Worm (Caenorhabditis elegans) whole organism, L4 larva: ENCODE results near the gene ret-1.

Experiments used
- F10B5.3 ChIP-seq: sonication (generic microtip); optimal IDR thresholded peaks from 2 replicates; lab custom pipeline; 2016; ENCODE audit warnings: mild to moderate bottlenecking, missing genetic modification characterization, missing compliant biosample characterization
- F26F4.8 ChIP-seq: fragments of 200-800 bp; sonication (Bioruptor generic); conservative IDR thresholded peaks from 2 replicates; pipeline ENCODE4 v1.3.6; 2022; ENCODE audit warnings: missing genetic modification characterization, missing compliant biosample characterization
- F37D6.2 ChIP-seq: sonication (generic microtip); optimal IDR thresholded peaks from 2 replicates; lab custom pipeline; 2016; ENCODE audit warnings: mild to moderate bottlenecking, missing genetic modification characterization, missing compliant biosample characterization
- F49E8.2 ChIP-seq: sonication (generic microtip); optimal IDR thresholded peaks from 2 replicates; lab custom pipeline; 2016; ENCODE audit warnings: missing compliant biosample characterization, mild to moderate bottlenecking, missing genetic modification characterization, borderline replicate concordance
- T20F7.1 ChIP-seq: fragments of 200-800 bp; sonication (Bioruptor generic); optimal IDR thresholded peaks from 2 replicates; lab custom pipeline; 2018; ENCODE audit warnings: mild to moderate bottlenecking, missing genetic modification characterization, missing compliant biosample characterization
- T26A8.4 ChIP-seq: fragments of 200-800 bp; sonication (Bioruptor generic); IDR thresholded peaks from 2 replicates; pipeline ENCODE4 v1.3.6; 2022; ENCODE audit warnings: missing genetic modification characterization, missing compliant biosample characterization
- aha-1 ChIP-seq: fragments of 150-350 bp; peaks from one replicate; lab custom pipeline; 2014; ENCODE audit warnings: missing biosample characterization, missing genetic modification characterization
- aly-2 ChIP-seq: sonication (generic microtip); optimal IDR thresholded peaks from 2 replicates; lab custom pipeline; 2018; ENCODE audit warnings: missing biosample characterization, missing genetic modification characterization
- ama-1 ChIP-seq: fragments of 150-350 bp; optimal IDR thresholded peaks from 2 replicates; lab custom pipeline; 2014; ENCODE audit warnings: inconsistent platforms, mixed read lengths
- ceh-44 ChIP-seq: fragments of 200-800 bp; sonication (Bioruptor generic); IDR thresholded peaks from 2 replicates; pipeline ENCODE4 v1.3.6; 2022; ENCODE audit warnings: missing genetic modification reagents, missing genetic modification characterization, missing compliant biosample characterization
- daf-16 ChIP-seq, 3 experiments: sonication (generic microtip); optimal IDR thresholded peaks; 2 replicates each; lab custom pipeline; 2016 to 2017; ENCODE audit warnings: missing genetic modification characterization in 3 of 3, missing genetic modification reagents in 3 of 3, mild to moderate bottlenecking in 2 of 3, missing compliant biosample characterization in 2 of 3, missing biosample characterization in 1 of 3, moderate library complexity in 1 of 3
- daf-19 ChIP-seq: fragments of 200-800 bp; sonication (Bioruptor generic); conservative IDR thresholded peaks from 2 replicates; pipeline ENCODE4 v1.3.6; 2022; ENCODE audit warnings: missing genetic modification characterization, missing compliant biosample characterization
- dmd-6 ChIP-seq: fragments of 200-800 bp; sonication (Bioruptor generic); IDR thresholded peaks from 2 replicates; pipeline ENCODE4 v1.3.6; 2022; ENCODE audit warnings: missing genetic modification reagents, missing genetic modification characterization, missing compliant biosample characterization
- dmd-8 ChIP-seq: fragments of 200-800 bp; sonication (Bioruptor generic); IDR thresholded peaks from 2 replicates; pipeline ENCODE4 v1.3.6; 2022; ENCODE audit warnings: missing genetic modification characterization, missing compliant biosample characterization
- dve-1 ChIP-seq: sonication (generic microtip); optimal IDR thresholded peaks from 2 replicates; lab custom pipeline; 2017; ENCODE audit warnings: antibody characterized with exemption, mild to moderate bottlenecking, missing genetic modification characterization, missing compliant biosample characterization; ENCODE audit not compliant: insufficient read depth
- egl-43 ChIP-seq: fragments of 200-800 bp; sonication (Bioruptor generic); IDR thresholded peaks from 2 replicates; pipeline ENCODE4 v1.3.6; 2022; ENCODE audit warnings: missing genetic modification reagents, missing genetic modification characterization, missing compliant biosample characterization
- fkh-10 ChIP-seq: fragments of 150-350 bp; optimal IDR thresholded peaks from 2 replicates; lab custom pipeline; 2014; ENCODE audit warnings: missing biosample characterization, missing genetic modification reagents, missing genetic modification characterization
- hif-1 ChIP-seq, 2 experiments: sonication (generic microtip); optimal IDR thresholded peaks; 2 replicates each; lab custom pipeline; 2016 to 2017; ENCODE audit warnings: missing compliant biosample characterization in 2 of 2, missing genetic modification characterization in 2 of 2, missing genetic modification reagents in 2 of 2, missing genotype in 2 of 2, mild to moderate bottlenecking in 1 of 2
- hlh-30 ChIP-seq: sonication (generic microtip); optimal IDR thresholded peaks from 2 replicates; lab custom pipeline; 2017; ENCODE audit warnings: antibody characterized with exemption, mild to moderate bottlenecking, missing genetic modification characterization, missing compliant biosample characterization; ENCODE audit not compliant: insufficient read depth
- hmg-1.1 ChIP-seq: fragments of 200-800 bp; sonication (Bioruptor generic); IDR thresholded peaks from 2 replicates; pipeline ENCODE4 v1.3.6; 2022; ENCODE audit warnings: missing genetic modification reagents, missing genetic modification characterization, missing compliant biosample characterization
- jun-1 ChIP-seq: fragments of 150-350 bp; optimal IDR thresholded peaks from 2 replicates; lab custom pipeline; 2014; ENCODE audit warnings: missing biosample characterization, missing genetic modification reagents, missing genetic modification characterization
- lin-1 ChIP-seq: fragments of 200-800 bp; sonication (Bioruptor generic); IDR thresholded peaks from 2 replicates; pipeline ENCODE4 v1.3.6; 2022; ENCODE audit warnings: missing genetic modification reagents, missing genetic modification characterization, missing compliant biosample characterization
- lin-13 ChIP-seq: fragments of 150-350 bp; optimal IDR thresholded peaks from 2 replicates; lab custom pipeline; 2014; ENCODE audit warnings: missing biosample characterization, missing genetic modification reagents, missing genetic modification characterization
- lin-15B ChIP-seq: fragments of 150-350 bp; sonication (generic microtip); optimal IDR thresholded peaks from 3 replicates; lab custom pipeline; 2014; ENCODE audit warnings: missing biosample characterization, missing genetic modification characterization
- lin-38 ChIP-seq: fragments of 200-800 bp; sonication (Bioruptor generic); IDR thresholded peaks from 2 replicates; pipeline ENCODE4 v1.3.6; 2022; ENCODE audit warnings: missing genetic modification reagents, missing genetic modification characterization, missing compliant biosample characterization
- lir-3 ChIP-seq: sonication (generic microtip); optimal IDR thresholded peaks from 2 replicates; lab custom pipeline; 2016; ENCODE audit warnings: mild to moderate bottlenecking, missing genetic modification characterization, missing compliant biosample characterization
- mdl-1 ChIP-seq, 2 experiments: fragments of 150-350 bp in 1 of 2; sonication (generic microtip) in 1 of 2; optimal IDR thresholded peaks; 2 replicates each; lab custom pipeline; 2014 to 2017; ENCODE audit warnings: missing biosample characterization in 2 of 2, missing genetic modification characterization in 2 of 2
- mep-1 ChIP-seq: fragments of 150-350 bp; sonication (generic microtip); optimal IDR thresholded peaks from 3 replicates; lab custom pipeline; 2014; ENCODE audit warnings: missing biosample characterization, missing genetic modification characterization
- mes-2 ChIP-seq: sonication (generic microtip); optimal IDR thresholded peaks from 2 replicates; lab custom pipeline; 2016; ENCODE audit warnings: missing genotype, mild to moderate bottlenecking, missing genetic modification characterization, missing compliant biosample characterization; ENCODE audit not compliant: poor library complexity, severe bottlenecking
- mxl-3 ChIP-seq: fragments of 200-800 bp; sonication (Bioruptor generic); optimal IDR thresholded peaks from 2 replicates; lab custom pipeline; 2018; ENCODE audit warnings: mild to moderate bottlenecking, missing genetic modification characterization, missing compliant biosample characterization
- nhr-11 ChIP-seq: fragments of 150-350 bp; optimal IDR thresholded peaks from 2 replicates; lab custom pipeline; 2014; ENCODE audit warnings: missing biosample characterization, missing genetic modification characterization
- nhr-237 ChIP-seq: sonication (generic microtip); optimal IDR thresholded peaks from 2 replicates; lab custom pipeline; 2017; ENCODE audit warnings: missing biosample characterization, missing genetic modification characterization
- nhr-28 ChIP-seq: fragments of 150-350 bp; optimal IDR thresholded peaks from 2 replicates; lab custom pipeline; 2014; ENCODE audit warnings: missing biosample characterization, missing genetic modification characterization
- nhr-42 ChIP-seq: fragments of 200-800 bp; sonication (Bioruptor generic); IDR thresholded peaks from 2 replicates; pipeline ENCODE4 v1.3.6; 2022; ENCODE audit warnings: missing genetic modification characterization, missing compliant biosample characterization
- nhr-76 ChIP-seq: fragments of 150-350 bp; optimal IDR thresholded peaks from 2 replicates; lab custom pipeline; 2014; ENCODE audit warnings: missing biosample characterization, missing genetic modification characterization
- pha-4 ChIP-seq, 2 experiments: fragments of 150-350 bp in 1 of 2; fragments of 200-800 bp in 1 of 2; sonication (Bioruptor generic) in 1 of 2; IDR thresholded peaks in 1 of 2; optimal IDR thresholded peaks in 1 of 2; 2 replicates each; pipeline versions ENCODE4 v1.3.6 to Lab custom; 2014 to 2022; ENCODE audit warnings: missing genetic modification characterization in 2 of 2, missing genetic modification reagents in 2 of 2, missing biosample characterization in 1 of 2, missing compliant biosample characterization in 1 of 2
- php-3 ChIP-seq: fragments of 200-800 bp; sonication (Bioruptor generic); IDR thresholded peaks from 2 replicates; pipeline ENCODE4 v1.3.6; 2022; ENCODE audit warnings: missing genetic modification reagents, missing genetic modification characterization, missing compliant biosample characterization
- pqm-1 ChIP-seq: sonication (generic microtip); optimal IDR thresholded peaks from 2 replicates; lab custom pipeline; 2017; ENCODE audit warnings: missing biosample characterization, missing genetic modification characterization
- rbr-2 ChIP-seq: sonication (generic microtip); optimal IDR thresholded peaks from 2 replicates; lab custom pipeline; 2016; ENCODE audit warnings: missing genotype, missing genetic modification characterization, missing compliant biosample characterization
- skn-1 ChIP-seq: fragments of 150-350 bp; optimal IDR thresholded peaks from 2 replicates; lab custom pipeline; 2014; ENCODE audit warnings: missing biosample characterization, missing genetic modification characterization
- tra-1 ChIP-seq: fragments of 200-800 bp; sonication (Bioruptor generic); IDR thresholded peaks from 2 replicates; pipeline ENCODE4 v1.3.6; 2022; ENCODE audit warnings: missing genetic modification reagents, missing genetic modification characterization, missing compliant biosample characterization
- unc-39 ChIP-seq: sonication (generic microtip); optimal IDR thresholded peaks from 2 replicates; lab custom pipeline; 2017; ENCODE audit warnings: missing biosample characterization, missing genetic modification characterization
- unc-62 ChIP-seq, 3 experiments: fragments of 150-350 bp in 1 of 3; sonication (generic microtip); optimal IDR thresholded peaks in 2 of 3; peaks in 1 of 3; 1 replicate in 1 of 3; 2 replicates in 2 of 3; lab custom pipeline; 2014 to 2017; ENCODE audit warnings: missing biosample characterization in 3 of 3, missing genetic modification characterization in 3 of 3, missing genetic modification reagents in 3 of 3, missing genotype in 1 of 3
- zag-1 ChIP-seq: fragments of 150-350 bp; optimal IDR thresholded peaks from 2 replicates; lab custom pipeline; 2014; ENCODE audit warnings: missing biosample characterization, missing genetic modification characterization
- zfp-3 ChIP-seq: fragments of 200-800 bp; sonication (Bioruptor generic); conservative IDR thresholded peaks from 2 replicates; pipeline ENCODE4 v1.3.6; 2022; ENCODE audit warnings: missing genetic modification reagents, missing genetic modification characterization, missing compliant biosample characterization
- zip-2 ChIP-seq: fragments of 150-350 bp; optimal IDR thresholded peaks from 2 replicates; lab custom pipeline; 2014; ENCODE audit warnings: missing biosample characterization, missing genetic modification characterization
- ztf-11 ChIP-seq: fragments of 150-350 bp; optimal IDR thresholded peaks from 2 replicates; lab custom pipeline; 2014; ENCODE audit warnings: missing biosample characterization, missing genetic modification characterization

The ret-1 gene

DNA sequence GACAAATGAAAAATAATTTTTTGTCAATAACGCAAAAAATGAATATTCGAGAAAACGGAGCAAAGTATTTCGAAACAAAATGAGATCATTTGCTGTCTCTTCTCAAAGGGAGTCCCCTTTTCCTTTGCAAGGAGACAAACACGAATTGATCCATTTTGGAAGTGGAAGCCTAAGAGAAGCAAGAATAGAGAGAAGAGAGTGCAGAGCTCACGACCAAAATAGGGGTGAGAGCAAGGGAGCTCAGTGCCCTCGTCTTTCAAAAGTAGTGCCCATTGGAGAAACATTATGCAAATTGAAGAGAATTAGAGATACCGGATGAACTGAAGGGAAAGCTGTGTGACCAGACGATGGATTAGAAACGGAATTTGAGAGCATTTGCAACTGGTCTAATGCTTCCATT, 4.0 kb upstream of the ret-1 start (continued):
- TF ChIP-seq lin-15B (no peak), lin-13 (GFP tag; lab: Kevin White, UChicago) (no peak), nhr-28 (no peak), F26F4.8 (GFP tag; lab: Robert Waterston, UW) (no peak), nhr-76 (tag; lab: Kevin White, UChicago) (no peak), hlh-30 (peak; percentile 21), nhr-42 (GFP tag; lab: Robert Waterston, UW) (no peak), F10B5.3 (tag; lab: Kevin White, UChicago) (no peak), aha-1 (peak; percentile 49), zip-2 (no peak), dmd-6 (GFP tag; lab: Robert Waterston, UW) (peak; percentile 15; the same call in 1 of the 2 replicates), F49E8.2 (tag; lab: Kevin White, UChicago) (no peak), T26A8.4 (GFP tag; lab: Robert Waterston, UW) (no peak), F37D6.2 (no peak), lin-1 (GFP tag; lab: Robert Waterston, UW) (no peak), mep-1 (peak; percentile 17), skn-1 (no peak), unc-39 (tag; lab: Kevin White, UChicago) (no peak), aly-2 (tag; lab: Kevin White, UChicago) (no peak), rbr-2 (tag; lab: Kevin White, UChicago) (peak; percentile 9), fkh-10 (GFP tag; lab: Kevin White, UChicago) (no peak), ztf-11 (tag; lab: Kevin White, UChicago) (no peak), dmd-8 (no peak)

DNA sequence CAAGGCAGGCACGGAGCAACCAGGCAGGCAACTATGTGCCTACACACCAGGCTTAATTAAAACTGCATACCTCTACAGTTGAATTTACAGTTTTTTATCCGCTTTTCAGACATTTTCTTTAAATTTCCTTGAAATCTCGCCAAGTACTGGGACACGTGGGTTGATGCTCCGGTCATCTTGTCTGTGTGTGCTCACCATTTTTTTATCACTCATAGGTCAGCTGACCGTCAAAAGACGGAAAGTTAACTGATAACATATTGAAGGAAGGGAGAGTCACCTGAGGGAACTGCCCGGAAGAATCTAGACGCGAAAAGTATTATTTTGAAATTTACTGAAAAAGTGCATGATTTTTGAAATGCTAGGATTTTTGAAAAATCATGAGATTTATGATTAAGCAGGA, 3.3 kb upstream of the ret-1 start:
- TF ChIP-seq rbr-2 (tag; lab: Kevin White, UChicago) (no peak), aha-1 (peak; percentile 48), zip-2 (no peak), daf-19 (GFP tag; lab: Robert Waterston, UW) (no peak), dmd-6 (GFP tag; lab: Robert Waterston, UW) (peak; percentile 87), tra-1 (GFP tag; lab: Robert Waterston, UW) (no peak), hmg-1.1 (GFP tag; lab: Robert Waterston, UW) (no peak), mep-1 (peak; percentile 2), mxl-3 (GFP tag; lab: Kevin White, UChicago) (peak; percentile 81), daf-16 (GFP tag; optimal IDR thresholded peaks at IDR 0.05; lab: Kevin White, UChicago) (peak in 1 of 2 experiments; percentile 34), daf-16 (tag; optimal IDR thresholded peaks at IDR 0.05; lab: Kevin White, UChicago) (peak; percentile 52), nhr-237 (no peak), dve-1 (tag; lab: Kevin White, UChicago) (peak; percentile 88), nhr-28 (peak; percentile 61), ceh-44 (no peak), lin-38 (GFP tag; lab: Robert Waterston, UW) (0 out of 2 replicates have a peak, but pooled peaks have one; percentile 12), pqm-1 (peak; percentile 31), pha-4 (GFP tag; IDR thresholded peaks at IDR 0.05; lab: Robert Waterston, UW) (no peak), pha-4 (tag; optimal IDR thresholded peaks at IDR 0.05; lab: Kevin White, UChicago) (no peak), zag-1 (tag; lab: Kevin White, UChicago) (no peak), lin-1 (GFP tag; lab: Robert Waterston, UW) (peak; percentile 77), unc-62 (GFP tag; optimal IDR thresholded peaks at IDR 0.05 in 1 of 2; lab: Kevin White, UChicago) (peak in 1 of 2 experiments; percentile 96), unc-62 (tag; optimal IDR thresholded peaks at IDR 0.05; lab: Kevin White, UChicago) (no peak), ama-1 (lab: Kevin White, UChicago) (no peak), php-3 (GFP tag; lab: Robert Waterston, UW) (peak; percentile 51; the same call in 1 of the 2 replicates), ztf-11 (tag; lab: Kevin White, UChicago) (no peak), jun-1 (tag; lab: Kevin White, UChicago) (no peak), egl-43 (GFP tag; lab: Robert Waterston, UW) (no peak), mdl-1 (tag; optimal IDR thresholded peaks at IDR 0.05; lab: Kevin White, UChicago) (peak in 1 of 2 experiments; percentile 84), lir-3 (tag; lab: Kevin White, UChicago) (no peak), T20F7.1 (GFP tag; lab: Kevin White, UChicago) (no peak), zfp-3 (GFP tag; lab: Robert Waterston, UW) (no peak), nhr-11 (tag; lab: Kevin White, UChicago) (peak; percentile 49), mes-2 (peak; percentile 56), F49E8.2 (tag; lab: Kevin White, UChicago) (no peak), hlh-30 (peak; percentile 91), hif-1 (tag; optimal IDR thresholded peaks at IDR 0.05; lab: Kevin White, UChicago) (peak in 1 of 2 experiments; percentile 54), skn-1 (no peak)
